Fruit fly (Drosophila melanogaster) whole organism, adult: Measurements from ENCODE around the gene pxb.

Experiments
- CG12768 ChIP-seq: fragments of 200-800 bp; sonication (Bioruptor generic); optimal IDR thresholded peaks from 2 replicates; lab custom pipeline; 2017; ENCODE audit warnings: missing biosample characterization, missing genetic modification characterization, mild to moderate bottlenecking, moderate library complexity, missing genetic modification reagents
- CG14711 ChIP-seq: fragments of 200-800 bp; sonication (Bioruptor generic); optimal IDR thresholded peaks from 2 replicates; lab custom pipeline; 2018; ENCODE audit warnings: missing biosample characterization, mild to moderate bottlenecking, missing genetic modification characterization, moderate library complexity
- CG1620 ChIP-seq: fragments of 200-800 bp; sonication (Bioruptor generic); optimal IDR thresholded peaks from 2 replicates; lab custom pipeline; 2016; ENCODE audit warnings: missing biosample characterization, missing genetic modification characterization
- CG33017 ChIP-seq: fragments of 200-800 bp; sonication (Bioruptor generic); optimal IDR thresholded peaks from 2 replicates; lab custom pipeline; 2018; ENCODE audit warnings: missing biosample characterization, mild to moderate bottlenecking, missing genetic modification characterization, moderate library complexity
- Crg-1 ChIP-seq: fragments of 200-800 bp; sonication (Bioruptor generic); optimal IDR thresholded peaks from 2 replicates; lab custom pipeline; 2016; ENCODE audit warnings: missing biosample characterization, missing genetic modification characterization
- Hr96 ChIP-seq: fragments of 200-800 bp; sonication (Bioruptor generic); optimal IDR thresholded peaks from 2 replicates; lab custom pipeline; 2016; ENCODE audit warnings: missing biosample characterization, missing genetic modification characterization
- Mnt ChIP-seq: fragments of 200-800 bp; sonication (Bioruptor generic); optimal IDR thresholded peaks from 2 replicates; lab custom pipeline; 2016; ENCODE audit warnings: missing biosample characterization, mild to moderate bottlenecking, missing genetic modification characterization
- cnc ChIP-seq, 2 experiments: fragments of >200 bp; optimal IDR thresholded peaks; 2 replicates each; lab custom pipeline; 2017
- ovo ChIP-seq: fragments of 200-800 bp; sonication (Bioruptor generic); optimal IDR thresholded peaks from 2 replicates; lab custom pipeline; 2016; ENCODE audit warnings: missing biosample characterization, missing genetic modification characterization
- pad ChIP-seq: fragments of 200-800 bp; sonication (Bioruptor generic); optimal IDR thresholded peaks from 3 replicates; lab custom pipeline; 2017; ENCODE audit warnings: missing biosample characterization, missing genetic modification characterization, mild to moderate bottlenecking, moderate library complexity, missing genetic modification reagents
- toe ChIP-seq: fragments of 200-800 bp; sonication (Bioruptor generic); optimal IDR thresholded peaks from 2 replicates; lab custom pipeline; 2016; ENCODE audit warnings: missing biosample characterization, missing genetic modification characterization

- TF ChIP-seq cnc (optimal IDR thresholded peaks at IDR 0.05; lab: Kevin White, UChicago) (no peak), Hr96 (GFP tag; lab: Kevin White, UChicago) (no peak), Crg-1 (GFP tag; lab: Kevin White, UChicago) (no peak), Mnt (no peak), pad (GFP tag; lab: Kevin White, UChicago) (no peak), CG14711 (tag; lab: Kevin White, UChicago) (no peak), toe (no peak), ovo (GFP tag; lab: Kevin White, UChicago) (no peak), CG33017 (no peak), CG12768 (no peak), CG1620 (GFP tag; lab: Kevin White, UChicago) (no peak)
Observed at dm6 chr3R:15677074-15677409, 11.1 kb downstream of the pxb start.
